Fruit fly (Drosophila melanogaster): ENCODE measurements around the gene tomboy20.

dm6 chr3R:10711148-10711547, 24.6 kb downstream of the tomboy20 start, which contains the start of gene CG14689:
- no peak for TF ChIP-seq HLH54F (GFP tag; optimal IDR thresholded peaks at IDR 0.05)
- no peak for TF ChIP-seq luna (GFP tag; optimal IDR thresholded peaks at IDR 0.05)

Measured in whole organism, embryonic.